Fruit fly (Drosophila melanogaster) whole organism, pupa: ENCODE measurements around the gene CG17270.

ENCODE experiments used
- CG32121 ChIP-seq: fragments of 200-800 bp; sonication (Bioruptor generic); IDR thresholded peaks from 2 replicates; pipeline ENCODE4 v1.3.6; 2022; ENCODE audit warnings: missing biosample characterization, missing genetic modification characterization
- EcR ChIP-seq: fragments of 200-800 bp; sonication (Bioruptor generic); optimal IDR thresholded peaks from 3 replicates; lab custom pipeline; 2019; ENCODE audit warnings: missing biosample characterization, missing genetic modification characterization, mild to moderate bottlenecking, moderate library complexity, missing genetic modification reagents
- Pif1A ChIP-seq: fragments of 200-800 bp; sonication (Bioruptor generic); optimal IDR thresholded peaks from 3 replicates; lab custom pipeline; 2016; ENCODE audit warnings: missing biosample characterization, missing genetic modification characterization

DNA sequence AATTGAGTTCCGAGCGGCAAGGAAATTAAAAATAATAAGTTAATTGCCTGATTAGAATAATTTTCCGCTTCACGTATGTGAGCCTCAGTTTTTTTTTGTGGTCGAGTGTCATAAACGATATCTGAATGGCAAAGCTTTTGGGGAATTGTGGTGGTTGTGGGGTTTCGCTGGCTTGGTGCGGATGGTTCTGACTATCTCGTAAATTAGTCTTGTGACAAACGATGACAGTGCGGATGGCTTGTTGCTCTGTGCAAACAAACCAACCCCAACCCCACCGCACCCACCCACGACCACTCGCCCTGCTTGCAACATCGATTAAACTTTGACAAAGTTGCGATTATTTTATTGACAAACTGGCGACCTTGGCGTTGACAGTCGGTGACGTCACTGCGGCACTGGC is 8.2 kb upstream of the CG17270 start:
- no peak for TF ChIP-seq EcR (GFP tag; lab: Kevin White, UChicago)
- TF ChIP-seq Pif1A (GFP tag; lab: Kevin White, UChicago): no peak
- no peak for TF ChIP-seq CG32121 (GFP tag; lab: Robert Waterston, UW)
